Worm (Caenorhabditis elegans) whole organism, late embryonic: ENCODE measurements around the gene M116.5.

ENCODE experiments used
- T23F11.4 ChIP-seq: fragments of 200-800 bp; sonication (Bioruptor generic); optimal IDR thresholded peaks from 2 replicates; lab custom pipeline; 2018; ENCODE audit warnings: mild to moderate bottlenecking, missing genetic modification characterization, missing compliant biosample characterization
- ceh-18 ChIP-seq: sonication (generic microtip); optimal IDR thresholded peaks from 2 replicates; lab custom pipeline; 2016; ENCODE audit warnings: missing genetic modification characterization, missing compliant biosample characterization
- ceh-24 ChIP-seq: sonication (generic microtip); optimal IDR thresholded peaks from 2 replicates; lab custom pipeline; 2016; ENCODE audit warnings: mild to moderate bottlenecking, missing genetic modification characterization, missing compliant biosample characterization
- pqm-1 ChIP-seq: sonication (generic microtip); optimal IDR thresholded peaks from 2 replicates; lab custom pipeline; 2016; ENCODE audit warnings: missing genetic modification characterization, missing compliant biosample characterization

- TF ChIP-seq ceh-18 (tag; lab: Kevin White, UChicago) (no peak), pqm-1 (tag; lab: Kevin White, UChicago) (no peak), T23F11.4 (GFP tag; lab: Kevin White, UChicago) (no peak), ceh-24 (no peak)
Measured at ce11 chrIV:8384737-8385136, 36.1 kb downstream of the M116.5 start.
